Fruit fly (Drosophila melanogaster) whole organism, prepupa: ENCODE data around the gene CG15255.
A peak's percentile ranks its signal among the peaks of the same experiment; 100 is the strongest.

Source experiments
- Blimp-1 ChIP-seq: fragments of 200-800 bp; sonication (Bioruptor generic); optimal IDR thresholded peaks from 3 replicates; lab custom pipeline; 2017; ENCODE audit warnings: missing biosample characterization, missing genetic modification characterization, mild to moderate bottlenecking, moderate library complexity, missing genetic modification reagents
- CG11762 ChIP-seq: fragments of 200-800 bp; sonication (Bioruptor generic); optimal IDR thresholded peaks from 3 replicates; lab custom pipeline; 2016; ENCODE audit warnings: missing biosample characterization, missing genetic modification characterization; ENCODE audit not compliant: insufficient read depth
- CG3919 ChIP-seq: fragments of 200-800 bp; sonication (Bioruptor generic); optimal IDR thresholded peaks from 3 replicates; lab custom pipeline; 2016; ENCODE audit warnings: missing biosample characterization, missing genetic modification characterization
- CG4318 ChIP-seq: fragments of 200-800 bp; sonication (Bioruptor generic); optimal IDR thresholded peaks from 3 replicates; lab custom pipeline; 2017; ENCODE audit warnings: missing biosample characterization, mild to moderate bottlenecking, missing genetic modification characterization
- CG6808 ChIP-seq: fragments of 200-800 bp; sonication (Bioruptor generic); optimal IDR thresholded peaks from 3 replicates; lab custom pipeline; 2017; ENCODE audit warnings: missing biosample characterization, missing genetic modification characterization, mild to moderate bottlenecking, moderate library complexity, missing genetic modification reagents
- CG8632 ChIP-seq: fragments of 200-800 bp; sonication (Bioruptor generic); optimal IDR thresholded peaks from 3 replicates; lab custom pipeline; 2016; ENCODE audit warnings: missing biosample characterization, missing genetic modification characterization
- CG9139 ChIP-seq: fragments of 200-800 bp; sonication (Bioruptor generic); optimal IDR thresholded peaks from 3 replicates; lab custom pipeline; 2017; ENCODE audit warnings: missing biosample characterization, mild to moderate bottlenecking, missing genetic modification characterization
- Eip75B ChIP-seq: fragments of 200-800 bp; sonication (Bioruptor generic); optimal IDR thresholded peaks from 3 replicates; lab custom pipeline; 2016; ENCODE audit warnings: missing biosample characterization, missing genetic modification characterization
- Gug ChIP-seq: fragments of 200-800 bp; sonication (Bioruptor generic); IDR thresholded peaks from 2 replicates; pipeline ENCODE4 v1.3.6; 2022; ENCODE audit warnings: missing biosample characterization, missing genetic modification characterization
- Hr4 ChIP-seq: fragments of 200-800 bp; sonication (Bioruptor generic); optimal IDR thresholded peaks from 3 replicates; lab custom pipeline; 2016; ENCODE audit warnings: missing biosample characterization, missing genetic modification characterization
- Sox14 ChIP-seq: fragments of 200-800 bp; sonication (Bioruptor generic); optimal IDR thresholded peaks from 3 replicates; lab custom pipeline; 2016; ENCODE audit warnings: missing biosample characterization, missing genetic modification characterization
- cyc ChIP-seq: fragments of 200-800 bp; sonication (Bioruptor generic); optimal IDR thresholded peaks from 3 replicates; lab custom pipeline; 2016; ENCODE audit warnings: missing biosample characterization, missing genetic modification characterization
- dac ChIP-seq: fragments of 200-800 bp; sonication (Bioruptor generic); optimal IDR thresholded peaks from 2 replicates; lab custom pipeline; 2017; ENCODE audit warnings: missing biosample characterization, mild to moderate bottlenecking, missing genetic modification characterization
- dsx ChIP-seq: fragments of 200-800 bp; optimal IDR thresholded peaks from 3 replicates; lab custom pipeline; 2019; ENCODE audit warnings: missing biosample characterization, mild to moderate bottlenecking, missing genetic modification characterization, moderate library complexity; ENCODE audit not compliant: poor library complexity, severe bottlenecking
- lz ChIP-seq: fragments of 200-800 bp; sonication (Bioruptor generic); optimal IDR thresholded peaks from 3 replicates; lab custom pipeline; 2016; ENCODE audit warnings: missing biosample characterization, missing genetic modification characterization
- net ChIP-seq: fragments of 200-800 bp; sonication (Bioruptor generic); optimal IDR thresholded peaks from 3 replicates; lab custom pipeline; 2016; ENCODE audit warnings: missing biosample characterization, missing genetic modification characterization
- pdm3 ChIP-seq: fragments of 200-800 bp; sonication (Bioruptor generic); optimal IDR thresholded peaks from 3 replicates; lab custom pipeline; 2016; ENCODE audit warnings: missing biosample characterization, missing genetic modification characterization
- salr ChIP-seq, 2 experiments: fragments of 200-800 bp; sonication (Bioruptor generic); optimal IDR thresholded peaks; 3 replicates each; lab custom pipeline; 2016 to 2018; ENCODE audit warnings: missing biosample characterization in 2 of 2, missing genetic modification characterization in 2 of 2, mild to moderate bottlenecking in 1 of 2
- spab ChIP-seq: fragments of 200-800 bp; sonication (Bioruptor generic); optimal IDR thresholded peaks from 2 replicates; lab custom pipeline; 2017; ENCODE audit warnings: missing biosample characterization, mild to moderate bottlenecking, missing genetic modification characterization, missing genetic modification reagents
- svp ChIP-seq: fragments of 200-800 bp; sonication (Bioruptor generic); peaks from one replicate; lab custom pipeline; 2016; ENCODE audit warnings: missing biosample characterization, missing genetic modification characterization
- vri ChIP-seq: fragments of 200-800 bp; sonication (Bioruptor generic); optimal IDR thresholded peaks from 3 replicates; lab custom pipeline; 2016; ENCODE audit warnings: missing biosample characterization, mild to moderate bottlenecking, missing genetic modification characterization

CG15255 gene

dm6 chr2L:15614728-15615127 is 3.2 kb upstream of the CG15255 start, which contains the start of gene CG15254:
TSS of gene CG15254 (minus strand) at chr2L:15614828.
- TF ChIP-seq pdm3 (GFP tag; lab: Kevin White, UChicago) (no peak), CG9139 (no peak), salr (GFP tag; optimal IDR thresholded peaks at IDR 0.05; lab: Kevin White, UChicago) (no peak), Blimp-1 (no peak), dac (GFP tag; lab: Kevin White, UChicago) (no peak), spab (GFP tag; lab: Kevin White, UChicago) (no peak), Eip75B (GFP tag; lab: Kevin White, UChicago) (no peak), cyc (GFP tag; lab: Kevin White, UChicago) (no peak), CG8632 (GFP tag; lab: Kevin White, UChicago) (no peak), CG6808 (GFP tag; lab: Kevin White, UChicago) (no peak), Gug (GFP tag; lab: Robert Waterston, UW) (no peak), dsx (GFP tag; lab: Kevin White, UChicago) (no peak), CG4318 (GFP tag; lab: Kevin White, UChicago) (no peak), net (no peak), svp (GFP tag; lab: Kevin White, UChicago) (no peak)
- TF ChIP-seq, all 60 proteins: peak for 0

dm6 chr2L:15613285-15613912 is 1.9 kb upstream of the CG15255 start, which contains the start of gene Semp1:
TSS of gene Semp1 (minus strand) at chr2L:15613335.
- no peak for TF ChIP-seq pdm3 (GFP tag; lab: Kevin White, UChicago)
- no peak for TF ChIP-seq vri
- TF ChIP-seq CG11762 (GFP tag; lab: Kevin White, UChicago) = no peak
- no peak for TF ChIP-seq CG3919
- no peak for TF ChIP-seq lz (GFP tag; lab: Kevin White, UChicago)
- TF ChIP-seq Hr4 (GFP tag; lab: Kevin White, UChicago) = no peak

DNA sequence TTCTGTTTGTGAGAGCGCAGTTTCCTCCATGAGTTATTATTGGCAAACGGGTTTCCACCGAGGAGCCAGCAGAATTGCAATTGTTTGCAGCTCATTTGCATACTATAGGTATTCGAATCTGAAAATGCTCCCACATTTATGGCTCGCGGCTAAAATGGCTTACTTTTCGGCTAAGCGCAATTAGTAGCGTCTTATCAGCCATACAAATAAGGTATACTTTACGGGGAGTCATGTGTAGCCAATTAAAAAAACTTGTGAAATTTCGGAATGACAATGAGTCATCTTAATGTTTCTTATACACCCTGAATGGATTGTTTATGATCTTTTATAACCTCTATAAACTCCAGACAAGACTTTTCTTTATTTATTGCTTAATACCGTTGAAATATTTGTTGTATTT is 2.4 kb downstream of the CG15255 start:
- peak; percentile 38 for TF ChIP-seq svp (GFP tag; lab: Kevin White, UChicago)
- no peak for TF ChIP-seq Sox14 (GFP tag; lab: Kevin White, UChicago)
